Worm (Caenorhabditis elegans): Measurements from ENCODE around the gene lev-1.

The lev-1 gene

ce11 chrIV:13179295-13179694, at the start of gene lev-1:
Gene lev-1, minus strand, starts transcription at chrIV:13179395.
- TF ChIP-seq mep-1 (tag; optimal IDR thresholded peaks at IDR 0.05): no peak
- TF ChIP-seq hlh-1 (tag; optimal IDR thresholded peaks at IDR 0.05): peak; percentile 55
- TF ChIP-seq ceh-83 (GFP tag; optimal IDR thresholded peaks at IDR 0.05): no peak
- peak; percentile 38 for TF ChIP-seq unc-120 (tag; optimal IDR thresholded peaks at IDR 0.05; ENCODE audit: poor library complexity, severe bottlenecking)
- no peak for TF ChIP-seq tbx-8 (GFP tag; optimal IDR thresholded peaks at IDR 0.05)
- no peak for TF ChIP-seq mab-5 (tag; optimal IDR thresholded peaks at IDR 0.05)
- no peak for TF ChIP-seq ztf-11 (tag; optimal IDR thresholded peaks at IDR 0.05)

ce11 chrIV:13221657-13222056, 42.5 kb upstream of the lev-1 start, which contains the start of gene C48D1.5:
Gene C48D1.5, plus strand, starts transcription at chrIV:13221957.
- TF ChIP-seq tbx-8 (GFP tag; optimal IDR thresholded peaks at IDR 0.05) (no peak), pha-4 (tag; optimal IDR thresholded peaks at IDR 0.05) (no peak), unc-39 (tag; optimal IDR thresholded peaks at IDR 0.05) (no peak), unc-62 (GFP tag; optimal IDR thresholded peaks at IDR 0.05) (no peak), flh-1 (GFP tag; optimal IDR thresholded peaks at IDR 0.05) (no peak), sptf-1 (tag; optimal IDR thresholded peaks at IDR 0.05) (no peak), mep-1 (tag; optimal IDR thresholded peaks at IDR 0.05) (no peak)

DNA sequence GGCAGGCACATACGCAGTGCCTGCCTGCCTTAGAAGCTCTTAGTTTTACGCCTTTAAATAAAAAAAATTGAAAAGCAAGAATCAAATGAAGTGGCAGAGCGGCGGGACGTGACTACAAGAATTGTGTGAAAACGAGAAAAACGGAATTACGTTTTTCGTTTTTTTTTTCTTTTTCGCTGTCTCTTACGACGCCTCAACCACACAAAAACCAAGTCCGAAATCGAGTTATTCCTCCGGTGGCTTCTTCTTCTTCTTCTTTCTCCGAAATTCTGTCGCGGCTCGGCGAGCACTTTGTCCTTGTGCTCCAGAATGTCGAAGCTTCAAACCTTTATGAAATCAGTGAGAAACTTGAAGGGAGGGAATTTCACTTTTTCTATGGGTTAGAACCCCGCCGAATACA, 41.4 kb upstream of the lev-1 start:
- peak; percentile 64 for TF ChIP-seq ces-1 (GFP tag; optimal IDR thresholded peaks at IDR 0.05)
- no peak for TF ChIP-seq unc-120 (tag; optimal IDR thresholded peaks at IDR 0.05; ENCODE audit: poor library complexity, severe bottlenecking)

ce11 chrIV:13214466-13214865, 35.3 kb upstream of the lev-1 start, which contains the start of gene cho-1:
Gene cho-1, minus strand, starts transcription at chrIV:13214566.
- no peak for TF ChIP-seq mls-2 (tag; optimal IDR thresholded peaks at IDR 0.05)
- TF ChIP-seq nhr-12 (tag; optimal IDR thresholded peaks at IDR 0.05): no peak

ce11 chrIV:13209566-13209965, 30.4 kb upstream of the lev-1 start, which contains the start of gene C48D1.9:
Gene C48D1.9, minus strand, starts transcription at chrIV:13209666.
- TF ChIP-seq mls-2 (tag; optimal IDR thresholded peaks at IDR 0.05) (no peak), hlh-1 (tag; optimal IDR thresholded peaks at IDR 0.05) (no peak), ces-1 (GFP tag; optimal IDR thresholded peaks at IDR 0.05) (no peak), sem-2 (GFP tag; optimal IDR thresholded peaks at IDR 0.05) (no peak), flh-1 (GFP tag; optimal IDR thresholded peaks at IDR 0.05) (no peak), elt-1 (tag; optimal IDR thresholded peaks at IDR 0.05; ENCODE audit: borderline replicate concordance, insufficient read depth) (no peak), snpc-4 (tag; optimal IDR thresholded peaks at IDR 0.05) (no peak)

ce11 chrIV:13205891-13206290, 26.7 kb upstream of the lev-1 start:
- TF ChIP-seq elt-1 (tag; optimal IDR thresholded peaks at IDR 0.05; ENCODE audit: borderline replicate concordance, insufficient read depth) (peak; percentile 25), ceh-39 (tag; optimal IDR thresholded peaks at IDR 0.05) (peak; percentile 46), lsy-2 (tag; optimal IDR thresholded peaks at IDR 0.05) (peak; percentile 12), unc-120 (tag; optimal IDR thresholded peaks at IDR 0.05; ENCODE audit: poor library complexity, severe bottlenecking) (no peak)

- no peak for TF ChIP-seq nhr-28 (tag; optimal IDR thresholded peaks at IDR 0.05)
- no peak for TF ChIP-seq ceh-43 (GFP tag; optimal IDR thresholded peaks at IDR 0.05)
- TF ChIP-seq unc-62 (GFP tag; optimal IDR thresholded peaks at IDR 0.05): no peak
- no peak for TF ChIP-seq lsy-2 (tag; optimal IDR thresholded peaks at IDR 0.05)
- TF ChIP-seq cnd-1 (tag; optimal IDR thresholded peaks at IDR 0.05): no peak
- TF ChIP-seq M03D4.4 (tag; optimal IDR thresholded peaks at IDR 0.05): no peak
These were observed 24.8 kb upstream of the lev-1 start, which contains the start of gene ced-3 for ce11 chrIV:13204037-13204436. Gene ced-3, minus strand, starts transcription at chrIV:13204137.

DNA sequence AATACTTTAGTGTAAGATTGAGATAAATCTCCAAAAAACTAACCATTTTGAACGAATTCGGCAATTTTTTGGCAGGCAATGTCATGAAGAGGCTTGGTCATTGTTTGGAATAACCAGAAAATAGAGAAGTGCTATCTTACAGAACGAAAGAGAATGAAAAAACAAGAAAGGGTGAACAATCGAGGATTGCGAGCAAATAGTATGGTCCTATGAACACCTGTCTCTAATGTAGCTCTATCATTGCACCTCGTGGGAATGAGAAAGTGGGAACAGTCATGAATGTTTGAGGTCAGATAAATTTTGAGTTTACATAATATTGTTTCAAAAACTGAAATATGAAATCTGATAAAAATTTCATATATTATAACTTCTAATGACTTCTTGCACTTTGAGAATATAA, 18.1 kb upstream of the lev-1 start, which contains the start of gene C48D1.1:
TSS of gene C48D1.1 (minus strand) at position 101 of the 400 bp plus-strand sequence.
- TF ChIP-seq ceh-39 (tag; optimal IDR thresholded peaks at IDR 0.05): no peak
- no peak for TF ChIP-seq unc-120 (tag; optimal IDR thresholded peaks at IDR 0.05; ENCODE audit: poor library complexity, severe bottlenecking)
